Fruit fly (Drosophila melanogaster): ENCODE data around the gene CG42724.

Gene CG42724

dm6 chr3R:6413771-6414438 is 45.8 kb upstream of the CG42724 start (continued):
- no peak for TF ChIP-seq yki (optimal IDR thresholded peaks at IDR 0.05)
- TF ChIP-seq psq (GFP tag; optimal IDR thresholded peaks at IDR 0.05), result peak; percentile 60

dm6 chr3R:6411454-6412204 is 43.5 kb upstream of the CG42724 start:
- peak; percentile 68 for TF ChIP-seq Blimp-1 (GFP tag; optimal IDR thresholded peaks at IDR 0.05)
- peak; percentile 50; the same call in 1 of the 3 replicates for TF ChIP-seq sr (GFP tag; IDR thresholded peaks at IDR 0.05)
- TF ChIP-seq Pdp1 (GFP tag; optimal IDR thresholded peaks at IDR 0.05), result peak in 1 of 2 experiments; percentile 36
- TF ChIP-seq kay (GFP tag; optimal IDR thresholded peaks at IDR 0.05), result no peak
- no peak for TF ChIP-seq CG2116 (GFP tag; optimal IDR thresholded peaks at IDR 0.05)
- TF ChIP-seq CG3407 (GFP tag; optimal IDR thresholded peaks at IDR 0.05), result peak; percentile 100
- TF ChIP-seq gcm (GFP tag; optimal IDR thresholded peaks at IDR 0.05), result no peak
- peak; percentile 92 for TF ChIP-seq CG8359 (GFP tag; optimal IDR thresholded peaks at IDR 0.05; ENCODE audit: borderline replicate concordance)
- TF ChIP-seq oc (tag; optimal IDR thresholded peaks at IDR 0.05), result peak; percentile 65
- TF ChIP-seq toy (GFP tag; IDR thresholded peaks at IDR 0.05), result no peak
- TF ChIP-seq gsb-n (tag; optimal IDR thresholded peaks at IDR 0.05), result peak; percentile 0
- peak; percentile 36 for TF ChIP-seq onecut (GFP tag; IDR thresholded peaks at IDR 0.05)
- TF ChIP-seq CG30431 (GFP tag; optimal IDR thresholded peaks at IDR 0.05), result no peak
- TF ChIP-seq chinmo (GFP tag; IDR thresholded peaks at IDR 0.05; ENCODE audit: partially characterized antibody), result 0 out of 4 replicates have a peak, but pooled peaks have one; percentile 31
- TF ChIP-seq Scr (GFP tag; IDR thresholded peaks at IDR 0.05; ENCODE audit: partially characterized antibody), result no peak
- TF ChIP-seq Med (GFP tag), result peak; percentile 54
- TF ChIP-seq seq (GFP tag; IDR thresholded peaks at IDR 0.05), result 0 out of 2 replicates have a peak, but pooled peaks have one; percentile 12

- TF ChIP-seq dpn (GFP tag; optimal IDR thresholded peaks at IDR 0.05) (peak; percentile 81 to 88), gce (GFP tag; IDR thresholded peaks at IDR 0.05) (peak; percentile 43; the same call in 1 of the 3 replicates), CG3838 (GFP tag; optimal IDR thresholded peaks at IDR 0.05) (peak; percentile 75), kni (GFP tag; optimal IDR thresholded peaks at IDR 0.05) (peak; percentile 80), CG3407 (GFP tag; optimal IDR thresholded peaks at IDR 0.05) (no peak), dan (GFP tag; IDR thresholded peaks at IDR 0.05) (no peak), fd96Cb (tag; optimal IDR thresholded peaks at IDR 0.05) (peak; percentile 89), Lhr (GFP tag; optimal IDR thresholded peaks at IDR 0.05) (peak; percentile 76), CG1024 (GFP tag; IDR thresholded peaks at IDR 0.05) (0 out of 2 replicates have a peak, but pooled peaks have one; percentile 13), jing (GFP tag; optimal IDR thresholded peaks at IDR 0.05) (peak; percentile 74), pan (optimal IDR thresholded peaks at IDR 0.05) (no peak), pan (GFP tag; optimal IDR thresholded peaks at IDR 0.05 in 1 of 2, IDR thresholded peaks at IDR 0.05 in 1 of 2) (peak in 1 of 2 experiments; percentile 79), Usf (GFP tag; optimal IDR thresholded peaks at IDR 0.05) (peak; percentile 86), cwo (GFP tag; optimal IDR thresholded peaks at IDR 0.05) (peak; percentile 88), B-H2 (GFP tag; optimal IDR thresholded peaks at IDR 0.05) (peak; percentile 32), HmgZ (tag; optimal IDR thresholded peaks at IDR 0.05) (peak; percentile 85), mirr (GFP tag; optimal IDR thresholded peaks at IDR 0.05) (peak; percentile 80), knrl (GFP tag; IDR thresholded peaks at IDR 0.05; ENCODE audit: partially characterized antibody) (no peak), ewg (GFP tag; optimal IDR thresholded peaks at IDR 0.05) (peak; percentile 82), lov (optimal IDR thresholded peaks at IDR 0.05) (no peak), lov (GFP tag; IDR thresholded peaks at IDR 0.05) (0 out of 3 replicates have a peak, but pooled peaks have one; percentile 13), wor (GFP tag; IDR thresholded peaks at IDR 0.05) (peak; percentile 71), zen2 (GFP tag; IDR thresholded peaks at IDR 0.05; ENCODE audit: partially characterized antibody) (no peak), ato (GFP tag; IDR thresholded peaks at IDR 0.05; ENCODE audit: partially characterized antibody) (no peak), CG4328 (GFP tag; optimal IDR thresholded peaks at IDR 0.05) (peak; percentile 72)
Measured at dm6 chr3R:6410412-6411225, 42.5 kb upstream of the CG42724 start.
